Worm (Caenorhabditis elegans): ENCODE results near the gene ZK355.3.

DNA sequence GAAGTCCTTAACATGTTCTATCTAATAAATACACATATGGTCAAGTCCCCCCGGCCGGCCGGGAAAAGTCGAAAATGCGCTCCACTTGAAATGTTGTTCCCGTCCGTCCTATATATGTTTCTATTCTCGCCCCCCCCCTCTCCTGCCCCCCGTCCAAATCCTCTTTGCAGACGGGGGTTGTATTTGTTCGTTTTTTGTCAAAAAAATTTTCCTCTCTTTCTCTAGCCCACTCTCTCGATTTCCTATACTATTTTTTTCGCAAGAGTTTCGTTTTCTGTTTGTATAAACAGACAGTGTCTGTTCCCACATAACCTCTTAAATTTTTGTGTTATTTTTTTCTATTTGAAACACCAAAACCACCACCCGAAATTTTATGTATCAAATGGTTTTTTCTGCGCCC, 39.6 kb upstream of the ZK355.3 start:
- TF ChIP-seq W03F9.2 (tag; optimal IDR thresholded peaks at IDR 0.05) (no peak), him-1 (tag; optimal IDR thresholded peaks at IDR 0.05) (no peak), dao-5 (tag; optimal IDR thresholded peaks at IDR 0.05) (no peak)
